Worm (Caenorhabditis elegans) whole organism, late embryonic: ENCODE data around the gene ccch-1.
"Not testable (repeated sequence)": the region's sequence is repeated elsewhere in the genome, so short reads cannot be mapped to it uniquely, and the experiment has no call there.

Source experiments
- elt-2 ChIP-seq: sonication (generic microtip); optimal IDR thresholded peaks from 2 replicates; lab custom pipeline; 2016; ENCODE audit warnings: missing genetic modification reagents, missing genetic modification characterization, missing compliant biosample characterization
- nfya-1 ChIP-seq: sonication (generic microtip); optimal IDR thresholded peaks from 2 replicates; lab custom pipeline; 2017; ENCODE audit warnings: missing genetic modification characterization, mild to moderate bottlenecking, missing compliant biosample characterization, antibody characterized with exemption, moderate library complexity
- rnt-1 ChIP-seq: sonication (generic microtip); optimal IDR thresholded peaks from 2 replicates; lab custom pipeline; 2016; ENCODE audit warnings: missing genetic modification characterization, missing compliant biosample characterization
- tbx-2 ChIP-seq: sonication (generic microtip); optimal IDR thresholded peaks from 2 replicates; lab custom pipeline; 2016; ENCODE audit warnings: missing genetic modification characterization, missing compliant biosample characterization

DNA sequence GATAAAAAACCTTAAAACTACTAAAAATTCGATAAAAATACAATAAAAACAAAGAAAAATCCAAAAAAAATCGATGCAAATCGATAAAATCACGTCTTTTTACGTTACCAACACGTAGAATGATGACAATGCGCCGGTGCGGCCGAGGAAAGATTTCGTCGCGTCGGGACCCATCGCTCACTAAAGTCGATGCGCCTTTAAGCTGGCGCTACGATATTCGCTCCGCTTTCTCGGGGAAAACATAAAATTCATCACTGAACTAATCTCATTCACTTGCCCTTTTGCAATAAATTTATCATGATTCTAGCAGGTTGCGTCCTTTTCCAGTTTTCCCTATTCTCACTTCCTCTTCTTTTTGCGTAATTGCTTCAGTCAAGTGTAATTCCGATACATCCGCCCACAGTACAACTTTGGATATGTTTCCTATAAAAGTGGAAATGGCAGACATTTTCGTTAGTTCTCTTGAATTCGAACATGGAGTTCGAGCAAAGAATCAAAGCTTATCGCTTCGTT is 44.0 kb upstream of the ccch-1 start, which contains the start of gene col-157:
- TF ChIP-seq nfya-1 (tag; lab: Kevin White, UChicago); elt-2 (tag; lab: Kevin White, UChicago); tbx-2; rnt-1 (tag; lab: Kevin White, UChicago): not testable (repeated sequence)
